Fruit fly (Drosophila melanogaster): ENCODE data around the gene CG32071.

The CG32071 gene

dm6 chr3L:11064689-11065088 lies 39.0 kb downstream of the CG32071 start, which contains the start of the genes CG32075, CG45101 and SuUR (continued):
- TF ChIP-seq kay (GFP tag; optimal IDR thresholded peaks at IDR 0.05) (peak; percentile 78), Poxn (GFP tag; IDR thresholded peaks at IDR 0.05) (peak; percentile 34; the same call in 1 of the 2 replicates), CG17359 (tag; optimal IDR thresholded peaks at IDR 0.05) (peak; percentile 85), Vsx1 (GFP tag; optimal IDR thresholded peaks at IDR 0.05) (peak; percentile 59), chm (GFP tag; IDR thresholded peaks at IDR 0.05) (peak; percentile 90), CG3995 (GFP tag; optimal IDR thresholded peaks at IDR 0.05) (peak; percentile 76), CG3065 (GFP tag; optimal IDR thresholded peaks at IDR 0.05) (peak; percentile 83), so (GFP tag; IDR thresholded peaks at IDR 0.05) (peak; percentile 78; the same call in 2 of the 3 replicates), CG7556 (GFP tag; optimal IDR thresholded peaks at IDR 0.05) (peak; percentile 78), insv (GFP tag; optimal IDR thresholded peaks at IDR 0.05) (peak in 1 of 2 experiments; percentile 69), ato (GFP tag; IDR thresholded peaks at IDR 0.05; ENCODE audit: partially characterized antibody) (no peak), odd (GFP tag; optimal IDR thresholded peaks at IDR 0.05) (peak; percentile 52), TFAM (GFP tag; optimal IDR thresholded peaks at IDR 0.05) (no peak), ab (GFP tag; optimal IDR thresholded peaks at IDR 0.05) (peak; percentile 88), sd (tag; optimal IDR thresholded peaks at IDR 0.05) (peak; percentile 87), CG10462 (GFP tag; optimal IDR thresholded peaks at IDR 0.05) (peak; percentile 76), bbx (GFP tag; IDR thresholded peaks at IDR 0.05; ENCODE audit: partially characterized antibody) (no peak), Hr3 (GFP tag; optimal IDR thresholded peaks at IDR 0.05) (peak; percentile 90), Nf-YC (tag; optimal IDR thresholded peaks at IDR 0.05) (peak; percentile 78), Spps (tag; optimal IDR thresholded peaks at IDR 0.05) (peak; percentile 76), Neu2 (GFP tag; optimal IDR thresholded peaks at IDR 0.05; ENCODE audit: borderline replicate concordance) (no peak), CG32532 (GFP tag; IDR thresholded peaks at IDR 0.05) (peak; percentile 89), stc (GFP tag; IDR thresholded peaks at IDR 0.05) (peak; percentile 85), Hr78 (GFP tag; optimal IDR thresholded peaks at IDR 0.05) (no peak), CG2875 (GFP tag; optimal IDR thresholded peaks at IDR 0.05) (peak; percentile 39), Sry-β (GFP tag; optimal IDR thresholded peaks at IDR 0.05) (peak; percentile 96), Kr (GFP tag; optimal IDR thresholded peaks at IDR 0.05) (no peak), Xrp1 (GFP tag; IDR thresholded peaks at IDR 0.05) (peak; percentile 83), CG1529 (GFP tag; optimal IDR thresholded peaks at IDR 0.05) (peak; percentile 59), MESR4 (GFP tag; optimal IDR thresholded peaks at IDR 0.05) (peak; percentile 57), shn (GFP tag; optimal IDR thresholded peaks at IDR 0.05) (peak; percentile 92), Sox100B (GFP tag; optimal IDR thresholded peaks at IDR 0.05) (peak; percentile 77), fd102C (GFP tag; optimal IDR thresholded peaks at IDR 0.05) (peak; percentile 36), CG10274 (GFP tag; optimal IDR thresholded peaks at IDR 0.05) (peak; percentile 37), CG6813 (GFP tag; optimal IDR thresholded peaks at IDR 0.05) (no peak), wek (GFP tag; optimal IDR thresholded peaks at IDR 0.05) (no peak), CG9727 (GFP tag; optimal IDR thresholded peaks at IDR 0.05) (peak; percentile 85), HLH3B (GFP tag; IDR thresholded peaks at IDR 0.05) (peak; percentile 78), Chrac-16 (GFP tag; optimal IDR thresholded peaks at IDR 0.05) (peak; percentile 93), CG12236 (GFP tag; optimal IDR thresholded peaks at IDR 0.05) (peak; percentile 64), Nf-YA (GFP tag; IDR thresholded peaks at IDR 0.05) (peak; percentile 69; the same call in 1 of the 2 replicates), ac (GFP tag; optimal IDR thresholded peaks at IDR 0.05) (peak; percentile 38), CG12104 (GFP tag; optimal IDR thresholded peaks at IDR 0.05) (peak; percentile 73), usp (GFP tag; optimal IDR thresholded peaks at IDR 0.05) (no peak), CG4328 (GFP tag; optimal IDR thresholded peaks at IDR 0.05) (peak; percentile 74), CG30403 (GFP tag; optimal IDR thresholded peaks at IDR 0.05) (peak; percentile 94), cad (GFP tag; optimal IDR thresholded peaks at IDR 0.05) (no peak), ftz-f1 (GFP tag; optimal IDR thresholded peaks at IDR 0.05) (peak; percentile 24), Hey (tag; optimal IDR thresholded peaks at IDR 0.05) (peak; percentile 34), Fer2 (tag; optimal IDR thresholded peaks at IDR 0.05) (peak; percentile 79), tio (GFP tag; optimal IDR thresholded peaks at IDR 0.05) (peak; percentile 85)

Measured in whole organism, embryonic.